Fruit fly (Drosophila melanogaster) whole organism, pupa: ENCODE data around the gene shep.
A peak's percentile ranks its signal among the peaks of the same experiment; 100 is the strongest.

ENCODE experiments used
- CG12605 ChIP-seq: fragments of 200-800 bp; sonication (Bioruptor generic); IDR thresholded peaks from 2 replicates; pipeline ENCODE4 v1.3.6; 2022; ENCODE audit warnings: missing biosample characterization, missing genetic modification characterization
- CG13204 ChIP-seq: fragments of 200-800 bp; sonication (Bioruptor generic); optimal IDR thresholded peaks from 2 replicates; lab custom pipeline; 2018; ENCODE audit warnings: missing biosample characterization, mild to moderate bottlenecking, missing genetic modification characterization, moderate library complexity
- CG14655 ChIP-seq: fragments of 200-800 bp; sonication (Bioruptor generic); optimal IDR thresholded peaks from 3 replicates; lab custom pipeline; 2017; ENCODE audit warnings: mild to moderate bottlenecking, missing biosample characterization, missing genetic modification reagents, missing genetic modification characterization
- CG15710 ChIP-seq: fragments of 200-800 bp; sonication (Bioruptor generic); optimal IDR thresholded peaks from 2 replicates; lab custom pipeline; 2018; ENCODE audit warnings: missing biosample characterization, mild to moderate bottlenecking, missing genetic modification characterization, moderate library complexity
- CG17806 ChIP-seq: fragments of 200-800 bp; sonication (Bioruptor generic); optimal IDR thresholded peaks from 2 replicates; lab custom pipeline; 2018; ENCODE audit warnings: missing biosample characterization, mild to moderate bottlenecking, missing genetic modification characterization, moderate library complexity
- CG34367 ChIP-seq: fragments of 200-800 bp; sonication (Bioruptor generic); optimal IDR thresholded peaks from 2 replicates; lab custom pipeline; 2018; ENCODE audit warnings: missing biosample characterization, mild to moderate bottlenecking, missing genetic modification characterization
- CG8159 ChIP-seq: fragments of 200-800 bp; sonication (Bioruptor generic); optimal IDR thresholded peaks from 3 replicates; lab custom pipeline; 2018; ENCODE audit warnings: missing biosample characterization, mild to moderate bottlenecking, missing genetic modification characterization, moderate library complexity
- D1 ChIP-seq: fragments of 200-800 bp; sonication (Bioruptor generic); optimal IDR thresholded peaks from 2 replicates; lab custom pipeline; 2018; ENCODE audit warnings: missing biosample characterization, mild to moderate bottlenecking, missing genetic modification characterization, moderate library complexity
- EcR ChIP-seq: fragments of 200-800 bp; sonication (Bioruptor generic); optimal IDR thresholded peaks from 3 replicates; lab custom pipeline; 2019; ENCODE audit warnings: missing biosample characterization, missing genetic modification characterization, mild to moderate bottlenecking, moderate library complexity, missing genetic modification reagents
- Ets98B ChIP-seq: fragments of 200-800 bp; sonication (Bioruptor generic); IDR thresholded peaks from 2 replicates; pipeline ENCODE4 v1.3.6; 2022; ENCODE audit warnings: missing biosample characterization, missing genetic modification characterization
- Pif1A ChIP-seq: fragments of 200-800 bp; sonication (Bioruptor generic); optimal IDR thresholded peaks from 3 replicates; lab custom pipeline; 2016; ENCODE audit warnings: missing biosample characterization, missing genetic modification characterization
- rn ChIP-seq: fragments of 200-800 bp; sonication (Bioruptor generic); IDR thresholded peaks from 2 replicates; pipeline ENCODE4 v1.3.6; 2022; ENCODE audit warnings: missing biosample characterization, missing genetic modification characterization

dm6 chr3L:5133704-5134430 lies 143.9 kb downstream of the shep start, which contains the start of gene Yod1:
- peak; percentile 19; the same call in 1 of the 2 replicates for TF ChIP-seq Ets98B
- no peak for TF ChIP-seq CG34367 (tag; lab: Kevin White, UChicago)
- no peak for TF ChIP-seq rn (GFP tag; lab: Robert Waterston, UW)
- no peak for TF ChIP-seq CG13204 (GFP tag; lab: Kevin White, UChicago)
- TF ChIP-seq CG12605 (GFP tag; lab: Robert Waterston, UW): 0 out of 2 replicates have a peak, but pooled peaks have one; percentile 12
- TF ChIP-seq CG14655 (GFP tag; lab: Kevin White, UChicago): no peak
- no peak for TF ChIP-seq D1
- TF ChIP-seq EcR (GFP tag; lab: Kevin White, UChicago): peak; percentile 88
- no peak for TF ChIP-seq CG8159 (tag; lab: Kevin White, UChicago)
- TF ChIP-seq Pif1A (GFP tag; lab: Kevin White, UChicago): no peak
- TF ChIP-seq CG17806 (tag; lab: Kevin White, UChicago): no peak
- no peak for TF ChIP-seq CG15710 (tag; lab: Kevin White, UChicago)
